Worm (Caenorhabditis elegans) whole organism, young adult: Measurements from ENCODE around the gene taf-2.

Experiments
- B0019.2 ChIP-seq: fragments of 200-800 bp; sonication (Bioruptor generic); conservative IDR thresholded peaks from 2 replicates; pipeline ENCODE4 v1.3.6; 2022; ENCODE audit warnings: missing genetic modification reagents, missing genetic modification characterization, missing compliant biosample characterization
- B0035.1 ChIP-seq: sonication (generic microtip); optimal IDR thresholded peaks from 2 replicates; lab custom pipeline; 2016; ENCODE audit warnings: missing genetic modification characterization, mild to moderate bottlenecking, missing compliant biosample characterization, missing genotype, missing genetic modification reagents
- B0261.1 ChIP-seq: sonication (generic microtip); optimal IDR thresholded peaks from 2 replicates; lab custom pipeline; 2016; ENCODE audit warnings: mild to moderate bottlenecking, missing genetic modification characterization, moderate library complexity, missing compliant biosample characterization
- B0336.3 ChIP-seq: fragments of 200-800 bp; sonication (Bioruptor generic); IDR thresholded peaks from 2 replicates; pipeline ENCODE4 v1.3.6; 2022; ENCODE audit warnings: missing genetic modification characterization, missing compliant biosample characterization
- C06A6.2 ChIP-seq: fragments of 200-800 bp; sonication (Bioruptor generic); conservative IDR thresholded peaks from 2 replicates; pipeline ENCODE4 v1.3.6; 2022; ENCODE audit warnings: missing genetic modification characterization, missing compliant biosample characterization
- F33H1.4 ChIP-seq: fragments of 200-800 bp; sonication (Bioruptor generic); IDR thresholded peaks from 2 replicates; pipeline ENCODE4 v1.3.6; 2022; ENCODE audit warnings: missing genetic modification reagents, missing genetic modification characterization, missing compliant biosample characterization
- F39B2.1 ChIP-seq: fragments of 200-800 bp; sonication (Bioruptor generic); IDR thresholded peaks from 2 replicates; pipeline ENCODE4 v1.3.6; 2022; ENCODE audit warnings: missing genetic modification reagents, missing genetic modification characterization, missing compliant biosample characterization
- F52B5.7 ChIP-seq: sonication (generic microtip); optimal IDR thresholded peaks from 2 replicates; lab custom pipeline; 2016; ENCODE audit warnings: mild to moderate bottlenecking, missing genetic modification characterization, missing compliant biosample characterization
- Y53F4B.3 ChIP-seq: fragments of 200-800 bp; sonication (Bioruptor generic); IDR thresholded peaks from 2 replicates; pipeline ENCODE4 v1.3.6; 2022; ENCODE audit warnings: missing genetic modification reagents, missing genetic modification characterization, missing compliant biosample characterization
- Y53G8AR.9 ChIP-seq: fragments of 200-800 bp; sonication (Bioruptor generic); conservative IDR thresholded peaks from 2 replicates; pipeline ENCODE4 v1.3.6; 2022; ENCODE audit warnings: missing genetic modification reagents, missing genetic modification characterization, missing compliant biosample characterization
- Y56A3A.18 ChIP-seq: fragments of 200-800 bp; sonication (Bioruptor generic); IDR thresholded peaks from 2 replicates; pipeline ENCODE4 v1.3.6; 2022; ENCODE audit warnings: missing genetic modification reagents, missing genetic modification characterization, missing compliant biosample characterization
- ZK185.1 ChIP-seq: sonication (generic microtip); optimal IDR thresholded peaks from 2 replicates; lab custom pipeline; 2016; ENCODE audit warnings: mild to moderate bottlenecking, missing genetic modification characterization, missing compliant biosample characterization; ENCODE audit not compliant: poor library complexity, severe bottlenecking
- atf-7 ChIP-seq: sonication (generic microtip); optimal IDR thresholded peaks from 2 replicates; lab custom pipeline; 2017; ENCODE audit warnings: mild to moderate bottlenecking, missing genetic modification characterization, missing compliant biosample characterization
- athp-1 ChIP-seq: sonication (generic microtip); optimal IDR thresholded peaks from 2 replicates; lab custom pipeline; 2017; ENCODE audit warnings: mild to moderate bottlenecking, missing genetic modification characterization, missing compliant biosample characterization
- attf-6 ChIP-seq: fragments of 200-800 bp; sonication (Bioruptor generic); IDR thresholded peaks from 2 replicates; pipeline ENCODE4 v1.3.6; 2022; ENCODE audit warnings: missing genetic modification reagents, missing genetic modification characterization, missing compliant biosample characterization
- ccch-3 ChIP-seq: fragments of 200-800 bp; sonication (Bioruptor generic); optimal IDR thresholded peaks from 2 replicates; lab custom pipeline; 2018; ENCODE audit warnings: mild to moderate bottlenecking, missing genetic modification characterization, missing compliant biosample characterization
- cebp-1 ChIP-seq, 2 experiments: fragments of 200-800 bp in 1 of 2; sonication (Bioruptor generic) in 1 of 2; sonication (generic microtip) in 1 of 2; IDR thresholded peaks in 1 of 2; optimal IDR thresholded peaks in 1 of 2; 2 replicates each; pipeline versions ENCODE4 v1.3.6 to Lab custom; 2017 to 2022; ENCODE audit warnings: missing compliant biosample characterization in 2 of 2, missing genetic modification characterization in 2 of 2, mild to moderate bottlenecking in 1 of 2, missing genetic modification reagents in 1 of 2, moderate library complexity in 1 of 2
- cebp-2 ChIP-seq: fragments of 200-800 bp; sonication (Bioruptor generic); IDR thresholded peaks from 2 replicates; pipeline ENCODE4 v1.3.6; 2022; ENCODE audit warnings: missing genetic modification characterization, missing compliant biosample characterization
- ceh-40 ChIP-seq: fragments of 200-800 bp; sonication (Bioruptor generic); IDR thresholded peaks from 2 replicates; pipeline ENCODE4 v1.3.6; 2022; ENCODE audit warnings: missing genetic modification characterization, missing compliant biosample characterization
- ceh-58 ChIP-seq: fragments of 200-800 bp; sonication (Bioruptor generic); IDR thresholded peaks from 2 replicates; pipeline ENCODE4 v1.3.6; 2022; ENCODE audit warnings: missing genetic modification characterization, missing compliant biosample characterization
- ceh-79 ChIP-seq: sonication (generic microtip); optimal IDR thresholded peaks from 2 replicates; lab custom pipeline; 2017; ENCODE audit warnings: mild to moderate bottlenecking, missing genetic modification characterization, missing compliant biosample characterization
- dox-1 ChIP-seq: fragments of 200-800 bp; sonication (Bioruptor generic); IDR thresholded peaks from 2 replicates; pipeline ENCODE4 v1.3.6; 2022; ENCODE audit warnings: missing genetic modification reagents, missing genetic modification characterization, missing compliant biosample characterization
- dpff-1 ChIP-seq: sonication (generic microtip); optimal IDR thresholded peaks from 2 replicates; lab custom pipeline; 2017; ENCODE audit warnings: mild to moderate bottlenecking, missing genetic modification characterization, missing compliant biosample characterization
- dpl-1 ChIP-seq: fragments of 150-350 bp; optimal IDR thresholded peaks from 2 replicates; lab custom pipeline; 2014; ENCODE audit warnings: missing biosample characterization, missing genetic modification reagents, missing genetic modification characterization
- egl-18 ChIP-seq: fragments of 200-800 bp; sonication (Bioruptor generic); IDR thresholded peaks from 2 replicates; pipeline ENCODE4 v1.3.6; 2022; ENCODE audit warnings: missing genetic modification reagents, missing genetic modification characterization, missing compliant biosample characterization
- him-1 ChIP-seq: sonication (generic microtip); optimal IDR thresholded peaks from 2 replicates; lab custom pipeline; 2016; ENCODE audit warnings: missing genotype, missing genetic modification reagents, missing genetic modification characterization, missing compliant biosample characterization
- hlh-12 ChIP-seq: sonication (generic microtip); optimal IDR thresholded peaks from 2 replicates; lab custom pipeline; 2016; ENCODE audit warnings: missing genetic modification characterization, missing compliant biosample characterization
- hrde-1 ChIP-seq: sonication (generic microtip); optimal IDR thresholded peaks from 2 replicates; lab custom pipeline; 2016; ENCODE audit warnings: missing genetic modification characterization, mild to moderate bottlenecking, missing compliant biosample characterization, moderate library complexity, missing genotype, missing genetic modification reagents, borderline replicate concordance
- lin-54 ChIP-seq: fragments of 200-800 bp; sonication (Bioruptor generic); optimal IDR thresholded peaks from 2 replicates; lab custom pipeline; 2018; ENCODE audit warnings: mild to moderate bottlenecking, missing genetic modification characterization, missing compliant biosample characterization
- lir-1 ChIP-seq: fragments of 200-800 bp; sonication (Bioruptor generic); conservative IDR thresholded peaks from 2 replicates; pipeline ENCODE4 v1.3.6; 2022; ENCODE audit warnings: missing genetic modification reagents, missing genetic modification characterization, missing compliant biosample characterization
- lsy-27 ChIP-seq: sonication (generic microtip); optimal IDR thresholded peaks from 2 replicates; lab custom pipeline; 2017; ENCODE audit warnings: missing genetic modification characterization, mild to moderate bottlenecking, missing compliant biosample characterization, antibody characterized with exemption, missing genotype, borderline replicate concordance; ENCODE audit not compliant: insufficient read depth
- madf-10 ChIP-seq: sonication (generic microtip); optimal IDR thresholded peaks from 2 replicates; lab custom pipeline; 2016; ENCODE audit warnings: mild to moderate bottlenecking, missing genetic modification characterization, missing compliant biosample characterization
- mcd-1 ChIP-seq: fragments of 200-800 bp; sonication (Bioruptor generic); IDR thresholded peaks from 2 replicates; pipeline ENCODE4 v1.3.6; 2022; ENCODE audit warnings: missing genetic modification reagents, missing genetic modification characterization, missing compliant biosample characterization
- nfya-2 ChIP-seq: fragments of 200-800 bp; sonication (Bioruptor generic); IDR thresholded peaks from 2 replicates; pipeline ENCODE4 v1.3.6; 2022; ENCODE audit warnings: missing genetic modification reagents, missing genetic modification characterization, missing compliant biosample characterization
- nhr-27 ChIP-seq: fragments of 200-800 bp; sonication (Bioruptor generic); optimal IDR thresholded peaks from 2 replicates; lab custom pipeline; 2018; ENCODE audit warnings: mild to moderate bottlenecking, missing genetic modification characterization, moderate library complexity, missing compliant biosample characterization
- nhr-80 ChIP-seq: sonication (generic microtip); optimal IDR thresholded peaks from 2 replicates; lab custom pipeline; 2016; ENCODE audit warnings: missing genetic modification characterization, missing compliant biosample characterization
- nhr-90 ChIP-seq: sonication (generic microtip); optimal IDR thresholded peaks from 2 replicates; lab custom pipeline; 2016; ENCODE audit warnings: missing genotype, mild to moderate bottlenecking, missing genetic modification characterization, missing compliant biosample characterization
- rpc-1 ChIP-seq, 2 experiments: fragments of 150-350 bp in 1 of 2; sonication (generic microtip) in 1 of 2; optimal IDR thresholded peaks; 2 replicates each; lab custom pipeline; 2014 to 2018; ENCODE audit warnings: missing biosample characterization in 1 of 2, missing genetic modification characterization in 1 of 2, missing genetic modification reagents in 1 of 2, missing genotype in 1 of 2
- snpc-1.3 ChIP-seq: sonication (generic microtip); optimal IDR thresholded peaks from 2 replicates; lab custom pipeline; 2017; ENCODE audit warnings: missing genetic modification characterization, mild to moderate bottlenecking, missing compliant biosample characterization, antibody characterized with exemption, moderate library complexity, missing genotype, missing genetic modification reagents; ENCODE audit not compliant: insufficient read depth
- somi-1 ChIP-seq: fragments of 200-800 bp; sonication (Bioruptor generic); optimal IDR thresholded peaks from 2 replicates; lab custom pipeline; 2018; ENCODE audit warnings: mild to moderate bottlenecking, missing genetic modification characterization, missing compliant biosample characterization
- sptf-2 ChIP-seq: fragments of 200-800 bp; sonication (Bioruptor generic); optimal IDR thresholded peaks from 2 replicates; lab custom pipeline; 2018; ENCODE audit warnings: mild to moderate bottlenecking, missing genetic modification characterization, missing compliant biosample characterization
- tbp1 ChIP-seq: fragments of 200-800 bp; sonication (Bioruptor generic); optimal IDR thresholded peaks from 2 replicates; lab custom pipeline; 2018; ENCODE audit warnings: mild to moderate bottlenecking, missing genetic modification characterization, missing compliant biosample characterization
- tbx-9 ChIP-seq: sonication (generic microtip); optimal IDR thresholded peaks from 2 replicates; lab custom pipeline; 2016; ENCODE audit warnings: borderline replicate concordance, missing genetic modification characterization, inconsistent platforms, missing compliant biosample characterization
- unc-62 ChIP-seq: fragments of 150-350 bp; optimal IDR thresholded peaks from 2 replicates; lab custom pipeline; 2014; ENCODE audit warnings: missing biosample characterization, missing genetic modification reagents, missing genetic modification characterization
- zim-3 ChIP-seq: sonication (generic microtip); optimal IDR thresholded peaks from 2 replicates; lab custom pipeline; 2017; ENCODE audit warnings: mild to moderate bottlenecking, missing genetic modification characterization, moderate library complexity, missing compliant biosample characterization
- ztf-25 ChIP-seq: fragments of 200-800 bp; sonication (Bioruptor generic); IDR thresholded peaks from 2 replicates; pipeline ENCODE4 v1.3.6; 2022; ENCODE audit warnings: missing genetic modification reagents, missing genetic modification characterization, missing compliant biosample characterization

The taf-2 gene

DNA sequence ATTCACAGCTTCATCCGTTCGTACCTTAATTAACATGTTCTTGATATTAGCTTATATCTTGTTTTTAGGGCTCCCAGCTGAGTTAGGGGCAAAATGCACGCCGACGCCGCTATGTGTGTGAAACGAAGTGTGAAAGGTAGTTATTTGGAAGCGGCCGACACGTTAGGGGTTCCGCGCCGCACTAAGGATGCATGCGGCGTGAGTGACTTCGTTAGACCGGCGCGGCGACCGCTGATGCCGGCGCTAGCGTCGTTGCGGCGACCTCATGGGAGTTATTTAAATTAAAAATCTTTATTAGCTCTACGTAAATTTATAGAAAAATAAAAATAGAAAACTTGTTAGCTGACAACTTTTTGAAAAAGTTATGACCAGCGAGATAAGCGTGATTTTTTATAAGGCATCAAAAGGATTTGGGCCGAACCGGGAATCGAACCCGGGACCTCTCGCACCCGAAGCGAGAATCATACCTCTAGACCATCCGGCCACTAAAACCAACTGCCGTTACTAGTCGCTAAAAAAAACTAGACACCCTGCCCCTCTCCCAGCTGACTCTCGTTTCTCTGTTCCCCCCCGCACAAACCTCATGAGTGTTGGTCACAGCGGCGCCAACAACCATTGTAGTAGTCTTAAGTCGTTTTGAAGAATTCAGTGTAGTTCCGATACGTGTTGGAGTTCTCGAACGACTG lies 41.5 kb downstream of the taf-2 start (continued):
- TF ChIP-seq ceh-58 (GFP tag; lab: Robert Waterston, UW) (no peak), attf-6 (GFP tag; lab: Robert Waterston, UW) (no peak), tbx-9 (no peak), egl-18 (GFP tag; lab: Robert Waterston, UW) (no peak), hrde-1 (tag; lab: Kevin White, UChicago) (peak; percentile 65), lin-54 (peak; percentile 47), ZK185.1 (tag; lab: Kevin White, UChicago) (peak; percentile 91), dpff-1 (tag; lab: Kevin White, UChicago) (no peak), sptf-2 (GFP tag; lab: Kevin White, UChicago) (no peak), lsy-27 (no peak), atf-7 (tag; lab: Kevin White, UChicago) (peak; percentile 50), mcd-1 (GFP tag; lab: Robert Waterston, UW) (peak; percentile 74), somi-1 (GFP tag; lab: Kevin White, UChicago) (no peak), cebp-1 (GFP tag; IDR thresholded peaks at IDR 0.05; lab: Robert Waterston, UW) (peak; percentile 40; the same call in 1 of the 2 replicates), cebp-1 (tag; optimal IDR thresholded peaks at IDR 0.05; lab: Kevin White, UChicago) (no peak), B0035.1 (tag; lab: Kevin White, UChicago) (no peak), nfya-2 (GFP tag; lab: Robert Waterston, UW) (no peak), hlh-12 (peak; percentile 0), B0019.2 (no peak), lir-1 (GFP tag; lab: Robert Waterston, UW) (no peak), tbp1 (GFP tag; lab: Kevin White, UChicago) (peak; percentile 96), athp-1 (tag; lab: Kevin White, UChicago) (peak; percentile 73), dpl-1 (GFP tag; lab: Kevin White, UChicago) (no peak), rpc-1 (optimal IDR thresholded peaks at IDR 0.05; lab: Kevin White, UChicago) (peak; percentile 86), rpc-1 (tag; optimal IDR thresholded peaks at IDR 0.05; lab: Kevin White, UChicago) (peak; percentile 86), F33H1.4 (GFP tag; lab: Robert Waterston, UW) (no peak), Y56A3A.18 (GFP tag; lab: Robert Waterston, UW) (peak; percentile 69; the same call in 1 of the 2 replicates), ceh-79 (tag; lab: Kevin White, UChicago) (peak; percentile 0), F39B2.1 (GFP tag; lab: Robert Waterston, UW) (no peak), B0336.3 (GFP tag; lab: Robert Waterston, UW) (no peak), ccch-3 (GFP tag; lab: Kevin White, UChicago) (no peak), F52B5.7 (peak; percentile 52), ztf-25 (GFP tag; lab: Robert Waterston, UW) (peak; percentile 59; the same call in 1 of the 2 replicates), ceh-40 (GFP tag; lab: Robert Waterston, UW) (no peak), nhr-27 (tag; lab: Kevin White, UChicago) (no peak), Y53G8AR.9 (GFP tag; lab: Robert Waterston, UW) (peak; percentile 58; the same call in 1 of the 2 replicates), C06A6.2 (GFP tag; lab: Robert Waterston, UW) (no peak), madf-10 (tag; lab: Kevin White, UChicago) (peak; percentile 52), nhr-80 (tag; lab: Kevin White, UChicago) (no peak), zim-3 (tag; lab: Kevin White, UChicago) (peak; percentile 82), dox-1 (GFP tag; lab: Robert Waterston, UW) (peak; percentile 78), nhr-90 (tag; lab: Kevin White, UChicago) (peak; percentile 84), snpc-1.3 (tag; lab: Kevin White, UChicago) (peak; percentile 7), B0261.1 (tag; lab: Kevin White, UChicago) (peak; percentile 89), cebp-2 (GFP tag; lab: Robert Waterston, UW) (no peak), him-1 (tag; lab: Kevin White, UChicago) (peak; percentile 70), unc-62 (GFP tag; lab: Kevin White, UChicago) (no peak), Y53F4B.3 (GFP tag; lab: Robert Waterston, UW) (no peak)
